Fruit fly (Drosophila melanogaster) whole organism: Measurements from ENCODE around the gene CG4691.

Experiments used
- EcR ChIP-seq, 2 experiments: fragments of >200 bp; optimal IDR thresholded peaks; 2 replicates each; lab custom pipeline; 2017; ENCODE audit warnings: missing biosample characterization in 2 of 2, missing genetic modification characterization in 2 of 2, missing genetic modification reagents in 2 of 2
- pan ChIP-seq: fragments of >200 bp; optimal IDR thresholded peaks from 2 replicates; lab custom pipeline; 2017
- psq ChIP-seq: fragments of >200 bp; optimal IDR thresholded peaks from 2 replicates; lab custom pipeline; 2017
- usp ChIP-seq: fragments of >200 bp; optimal IDR thresholded peaks from 2 replicates; lab custom pipeline; 2017; ENCODE audit warnings: missing biosample characterization, missing genetic modification characterization, mixed read lengths

DNA sequence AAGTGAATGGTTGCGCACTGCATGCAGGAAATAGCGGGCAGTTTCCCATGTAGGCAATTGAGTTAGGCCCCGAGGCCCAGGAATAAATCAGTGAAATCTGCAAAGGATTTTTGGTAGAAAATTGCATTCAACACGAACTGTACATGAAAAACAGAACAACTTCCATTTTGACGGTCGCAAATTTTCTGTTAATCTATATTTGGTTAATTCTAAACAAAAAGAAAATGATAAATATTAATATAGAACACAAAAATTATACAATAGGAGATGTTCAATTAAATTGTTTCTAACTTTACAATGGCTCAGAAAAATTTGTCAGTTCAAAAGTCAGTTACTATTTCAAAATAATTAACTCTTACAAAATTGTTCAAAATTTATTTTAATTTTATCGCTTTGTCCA is 41.5 kb downstream of the CG4691 start, which contains the start of gene CG33308:
- no peak for TF ChIP-seq psq (lab: Kevin White, UChicago)
- TF ChIP-seq usp (GFP tag; lab: Kevin White, UChicago) = no peak
- TF ChIP-seq pan (lab: Kevin White, UChicago) = no peak
- no peak for TF ChIP-seq EcR (GFP tag; optimal IDR thresholded peaks at IDR 0.05; lab: Kevin White, UChicago)
